Worm (Caenorhabditis elegans): ENCODE data around the gene nhr-211.

Gene nhr-211

ce11 chrV:472589-472988, 14.2 kb upstream of the nhr-211 start, which contains the start of gene srt-31:
Gene srt-31, plus strand, starts transcription at chrV:472889.
- no peak for TF ChIP-seq flt-1 (GFP tag; IDR thresholded peaks at IDR 0.05)
- no peak for TF ChIP-seq tab-1 (GFP tag; IDR thresholded peaks at IDR 0.05)
- no peak for TF ChIP-seq med-1 (GFP tag; optimal IDR thresholded peaks at IDR 0.05; ENCODE audit: insufficient read depth)
- no peak for TF ChIP-seq klf-2 (GFP tag; conservative IDR thresholded peaks at IDR 0.05)
- no peak for TF ChIP-seq T22C8.4 (GFP tag; IDR thresholded peaks at IDR 0.05)
- TF ChIP-seq cog-1 (tag; optimal IDR thresholded peaks at IDR 0.05): no peak
- no peak for TF ChIP-seq ztf-23 (GFP tag; IDR thresholded peaks at IDR 0.05)
- TF ChIP-seq ztf-29 (GFP tag; IDR thresholded peaks at IDR 0.05): no peak
- no peak for TF ChIP-seq ref-1 (GFP tag; conservative IDR thresholded peaks at IDR 0.05)

DNA sequence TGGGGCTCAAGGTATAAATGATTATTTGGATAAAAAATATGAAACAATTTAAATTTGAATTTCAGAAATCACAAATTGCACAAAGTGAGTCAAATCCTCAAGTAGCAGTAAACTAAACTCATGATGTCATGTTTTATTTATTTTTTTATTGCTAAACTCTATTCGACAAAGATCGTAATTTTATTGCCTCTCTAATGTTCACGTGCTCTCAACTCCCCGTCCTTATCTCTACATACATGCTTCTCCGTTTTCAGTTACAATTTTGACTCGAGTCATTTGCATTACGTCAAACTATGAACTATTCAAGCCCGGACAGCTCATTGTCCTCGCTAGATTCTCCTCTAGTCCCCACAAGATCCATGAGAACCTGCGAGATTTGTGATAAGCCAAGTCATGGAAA, 12.3 kb upstream of the nhr-211 start, which contains the start of gene nhr-99:
nhr-99 (plus strand) TSS at position 263 of the 400 bp plus-strand sequence.
- TF ChIP-seq tab-1 (GFP tag; IDR thresholded peaks at IDR 0.05) (no peak), ztf-29 (GFP tag; IDR thresholded peaks at IDR 0.05) (no peak), med-1 (GFP tag; optimal IDR thresholded peaks at IDR 0.05; ENCODE audit: insufficient read depth) (no peak), klf-2 (GFP tag; conservative IDR thresholded peaks at IDR 0.05) (no peak), ztf-23 (GFP tag; IDR thresholded peaks at IDR 0.05) (no peak), ref-1 (GFP tag; conservative IDR thresholded peaks at IDR 0.05) (no peak), T22C8.4 (GFP tag; IDR thresholded peaks at IDR 0.05) (no peak), cog-1 (tag; optimal IDR thresholded peaks at IDR 0.05) (no peak), flt-1 (GFP tag; IDR thresholded peaks at IDR 0.05) (no peak)

DNA sequence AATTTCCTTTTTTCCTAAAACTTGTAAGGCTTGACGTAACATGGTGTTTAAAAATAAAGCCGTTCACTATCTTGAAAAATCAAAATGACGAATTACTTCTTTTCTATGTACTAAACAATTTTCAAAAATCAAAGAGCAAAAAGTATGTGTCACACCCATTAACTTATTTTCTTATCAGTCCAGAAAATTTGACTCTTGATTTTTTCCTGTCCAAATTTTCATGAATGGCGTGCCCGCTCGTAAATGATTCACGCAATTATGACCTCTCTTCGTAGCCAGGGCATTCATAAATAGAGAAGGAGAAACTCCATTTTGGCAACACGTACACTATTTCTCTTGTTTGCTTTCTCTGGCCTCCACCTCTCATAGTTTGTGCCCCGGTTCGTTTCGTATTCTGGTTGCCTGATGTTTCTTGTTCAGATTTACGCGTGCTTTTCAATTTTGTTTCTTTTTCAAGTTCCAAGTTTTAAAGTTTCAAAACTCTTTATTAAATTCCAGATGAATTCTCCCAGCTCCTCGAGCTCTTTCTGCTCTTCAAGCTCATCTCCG, 9.0 kb upstream of the nhr-211 start, which contains the start of gene nhr-55:
nhr-55 (plus strand) TSS at position 499 of the 549 bp plus-strand sequence.
- TF ChIP-seq T22C8.4 (GFP tag; IDR thresholded peaks at IDR 0.05): no peak
- no peak for TF ChIP-seq cog-1 (tag; optimal IDR thresholded peaks at IDR 0.05)
- TF ChIP-seq ztf-29 (GFP tag; IDR thresholded peaks at IDR 0.05): no peak
- TF ChIP-seq flt-1 (GFP tag; IDR thresholded peaks at IDR 0.05): no peak
- TF ChIP-seq ref-1 (GFP tag; conservative IDR thresholded peaks at IDR 0.05): no peak
- no peak for TF ChIP-seq ztf-23 (GFP tag; IDR thresholded peaks at IDR 0.05)
- TF ChIP-seq klf-2 (GFP tag; conservative IDR thresholded peaks at IDR 0.05): no peak
- TF ChIP-seq tab-1 (GFP tag; IDR thresholded peaks at IDR 0.05): no peak
- no peak for TF ChIP-seq med-1 (GFP tag; optimal IDR thresholded peaks at IDR 0.05; ENCODE audit: insufficient read depth)

ce11 chrV:479046-479445, 7.7 kb upstream of the nhr-211 start:
- no peak for TF ChIP-seq ztf-23 (GFP tag; IDR thresholded peaks at IDR 0.05)
- TF ChIP-seq cog-1 (tag; optimal IDR thresholded peaks at IDR 0.05): no peak
- no peak for TF ChIP-seq T22C8.4 (GFP tag; IDR thresholded peaks at IDR 0.05)
- TF ChIP-seq tab-1 (GFP tag; IDR thresholded peaks at IDR 0.05): no peak
- TF ChIP-seq ztf-29 (GFP tag; IDR thresholded peaks at IDR 0.05): no peak
- TF ChIP-seq med-1 (GFP tag; optimal IDR thresholded peaks at IDR 0.05; ENCODE audit: insufficient read depth): no peak
- no peak for TF ChIP-seq flt-1 (GFP tag; IDR thresholded peaks at IDR 0.05)
- TF ChIP-seq klf-2 (GFP tag; conservative IDR thresholded peaks at IDR 0.05): no peak
- no peak for TF ChIP-seq ref-1 (GFP tag; conservative IDR thresholded peaks at IDR 0.05)

DNA sequence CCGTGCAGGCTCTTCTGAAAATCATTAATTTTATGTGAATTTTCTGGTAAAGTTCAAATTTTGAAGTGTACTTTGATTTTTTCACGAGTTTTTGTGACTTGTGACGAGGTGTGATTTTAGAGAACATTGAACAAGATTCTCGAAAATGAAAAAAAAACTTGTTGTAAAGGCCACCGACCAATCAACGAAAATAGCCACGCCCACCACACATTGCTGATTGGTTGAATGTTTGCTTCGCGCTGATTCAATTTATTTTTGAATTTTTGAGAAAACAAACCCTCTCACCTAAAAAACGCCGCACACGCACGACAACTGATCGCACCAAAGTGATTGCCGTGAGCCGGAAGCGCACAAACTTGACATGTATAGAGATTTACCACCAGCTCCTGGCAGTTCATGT, 3.9 kb upstream of the nhr-211 start:
- TF ChIP-seq med-1 (GFP tag; optimal IDR thresholded peaks at IDR 0.05; ENCODE audit: insufficient read depth): no peak

DNA sequence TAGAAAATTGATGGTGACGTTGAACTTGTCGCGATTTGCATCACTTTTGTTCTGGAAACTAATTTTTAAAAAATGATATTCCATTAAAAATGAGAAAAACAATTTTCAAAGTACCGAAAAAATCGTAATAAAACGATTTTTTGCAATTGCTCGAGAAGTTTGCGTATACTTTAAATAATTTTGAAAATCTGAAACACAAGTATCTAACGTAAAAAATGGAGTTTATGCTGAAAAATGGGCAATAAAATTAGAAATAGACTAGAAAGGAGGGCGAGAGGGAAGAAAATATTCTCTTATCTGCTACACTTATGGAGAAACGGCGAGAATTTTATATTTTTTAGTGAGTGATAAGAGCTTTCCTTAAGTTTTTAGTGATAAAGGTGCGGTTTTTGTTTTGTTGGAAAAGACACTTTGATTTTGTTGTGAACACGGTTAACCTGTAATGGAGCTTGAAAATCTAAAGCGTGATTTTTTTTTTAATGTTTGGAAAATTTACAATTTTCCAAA, 3.4 kb upstream of the nhr-211 start, which contains the start of gene nhr-130:
nhr-130 (minus strand) TSS at position 51 of the 507 bp plus-strand sequence.
- TF ChIP-seq klf-2 (GFP tag; conservative IDR thresholded peaks at IDR 0.05) (no peak), ref-1 (GFP tag; conservative IDR thresholded peaks at IDR 0.05) (no peak), T22C8.4 (GFP tag; IDR thresholded peaks at IDR 0.05) (no peak), ztf-23 (GFP tag; IDR thresholded peaks at IDR 0.05) (no peak), med-1 (GFP tag; optimal IDR thresholded peaks at IDR 0.05; ENCODE audit: insufficient read depth) (no peak), tab-1 (GFP tag; IDR thresholded peaks at IDR 0.05) (no peak), cog-1 (tag; optimal IDR thresholded peaks at IDR 0.05) (no peak), flt-1 (GFP tag; IDR thresholded peaks at IDR 0.05) (no peak), ztf-29 (GFP tag; IDR thresholded peaks at IDR 0.05) (no peak)

- TF ChIP-seq ztf-29 (GFP tag; IDR thresholded peaks at IDR 0.05) (no peak), ztf-23 (GFP tag; IDR thresholded peaks at IDR 0.05) (no peak), cog-1 (tag; optimal IDR thresholded peaks at IDR 0.05) (no peak), med-1 (GFP tag; optimal IDR thresholded peaks at IDR 0.05; ENCODE audit: insufficient read depth) (no peak), tab-1 (GFP tag; IDR thresholded peaks at IDR 0.05) (no peak), flt-1 (GFP tag; IDR thresholded peaks at IDR 0.05) (no peak), T22C8.4 (GFP tag; IDR thresholded peaks at IDR 0.05) (no peak), ref-1 (GFP tag; conservative IDR thresholded peaks at IDR 0.05) (no peak), klf-2 (GFP tag; conservative IDR thresholded peaks at IDR 0.05) (no peak)
These were observed 2.4 kb upstream of the nhr-211 start, which contains the start of gene nhr-212 for ce11 chrV:484285-484890. Gene nhr-212, plus strand, starts transcription at chrV:484857.

ce11 chrV:487980-488379, 1.2 kb downstream of the nhr-211 start:
- TF ChIP-seq T22C8.4 (GFP tag; IDR thresholded peaks at IDR 0.05) (no peak), ztf-23 (GFP tag; IDR thresholded peaks at IDR 0.05) (no peak), tab-1 (GFP tag; IDR thresholded peaks at IDR 0.05) (no peak), cog-1 (tag; optimal IDR thresholded peaks at IDR 0.05) (no peak), ztf-29 (GFP tag; IDR thresholded peaks at IDR 0.05) (no peak), klf-2 (GFP tag; conservative IDR thresholded peaks at IDR 0.05) (no peak), ref-1 (GFP tag; conservative IDR thresholded peaks at IDR 0.05) (no peak)

DNA sequence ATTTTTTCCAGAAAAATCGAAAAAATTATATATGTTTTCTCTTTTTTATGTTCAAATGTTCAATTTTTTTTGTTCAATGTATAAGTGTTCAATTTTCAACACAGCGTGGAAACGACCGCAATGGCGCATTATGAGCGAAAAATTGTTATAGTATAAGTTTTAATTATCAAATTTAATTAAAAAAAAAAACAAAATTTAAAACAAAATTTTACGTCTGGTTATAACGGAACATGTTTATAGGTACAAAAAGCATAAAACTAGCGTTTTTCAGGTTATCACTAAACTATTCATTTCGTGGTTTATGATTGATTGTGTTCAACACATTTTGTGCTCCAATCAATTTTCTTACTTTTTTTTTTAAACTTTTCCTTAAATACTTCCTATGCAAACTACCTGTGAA, 2.5 kb downstream of the nhr-211 start, which contains the start of gene nhr-106:
nhr-106 (plus strand) TSS at position 301 of the 400 bp plus-strand sequence.
- no peak for TF ChIP-seq ref-1 (GFP tag; conservative IDR thresholded peaks at IDR 0.05)
- TF ChIP-seq ztf-29 (GFP tag; IDR thresholded peaks at IDR 0.05): no peak
- no peak for TF ChIP-seq T22C8.4 (GFP tag; IDR thresholded peaks at IDR 0.05)
- no peak for TF ChIP-seq flt-1 (GFP tag; IDR thresholded peaks at IDR 0.05)
- TF ChIP-seq med-1 (GFP tag; optimal IDR thresholded peaks at IDR 0.05; ENCODE audit: insufficient read depth): no peak
- no peak for TF ChIP-seq ztf-23 (GFP tag; IDR thresholded peaks at IDR 0.05)
- TF ChIP-seq klf-2 (GFP tag; conservative IDR thresholded peaks at IDR 0.05): no peak
- TF ChIP-seq cog-1 (tag; optimal IDR thresholded peaks at IDR 0.05): no peak
- TF ChIP-seq tab-1 (GFP tag; IDR thresholded peaks at IDR 0.05): no peak

Measured in whole organism, midembryonic.